Fruit fly (Drosophila melanogaster) whole organism, embryonic: Measurements from ENCODE around the gene CG31627.

ENCODE experiments used
- Atf-2 ChIP-seq: fragments of 200-800 bp; sonication (Bioruptor generic); optimal IDR thresholded peaks from 2 replicates; lab custom pipeline; 2016; ENCODE audit warnings: missing biosample characterization, missing genetic modification characterization
- Awh ChIP-seq: fragments of 200-800 bp; sonication (Bioruptor generic); IDR thresholded peaks from 2 replicates; pipeline ENCODE4, ENCODE4 v1.3.6; 2022; ENCODE audit warnings: missing biosample characterization, missing genetic modification characterization
- BEAF-32 ChIP-seq: fragments of 200-800 bp; sonication (Bioruptor generic); optimal IDR thresholded peaks from 3 replicates; lab custom pipeline; 2017; ENCODE audit warnings: missing biosample characterization, missing genetic modification characterization, mild to moderate bottlenecking, moderate library complexity, missing genetic modification reagents
- Bteb2 ChIP-seq: fragments of 200-800 bp; sonication (Bioruptor generic); optimal IDR thresholded peaks from 2 replicates; lab custom pipeline; 2016; ENCODE audit warnings: missing biosample characterization, missing genetic modification characterization
- CG11695 ChIP-seq: fragments of 200-800 bp; sonication (Bioruptor generic); IDR thresholded peaks from 3 replicates; pipeline ENCODE4 v1.3.6; 2022; ENCODE audit warnings: missing biosample characterization, missing genetic modification characterization
- CG11723 ChIP-seq: fragments of 200-800 bp; sonication (Bioruptor generic); optimal IDR thresholded peaks from 2 replicates; lab custom pipeline; 2017; ENCODE audit warnings: missing biosample characterization, mild to moderate bottlenecking, missing genetic modification characterization
- CG12769 ChIP-seq: fragments of 200-800 bp; sonication (Bioruptor generic); optimal IDR thresholded peaks from 2 replicates; lab custom pipeline; 2019; ENCODE audit warnings: missing biosample characterization, mild to moderate bottlenecking, missing genetic modification characterization, moderate library complexity
- CG15073 ChIP-seq: fragments of 200-800 bp; sonication (Bioruptor generic); optimal IDR thresholded peaks from 2 replicates; lab custom pipeline; 2016; ENCODE audit warnings: missing biosample characterization, missing genetic modification characterization
- CG1529 ChIP-seq: fragments of 200-800 bp; sonication (Bioruptor generic); optimal IDR thresholded peaks from 3 replicates; lab custom pipeline; 2018; ENCODE audit warnings: missing biosample characterization, missing genetic modification characterization
- CG17186 ChIP-seq: fragments of 200-800 bp; sonication (Bioruptor generic); optimal IDR thresholded peaks from 3 replicates; lab custom pipeline; 2017; ENCODE audit warnings: missing biosample characterization, missing genetic modification reagents, missing genetic modification characterization
- CG17912 ChIP-seq: fragments of 200-800 bp; sonication (Bioruptor generic); optimal IDR thresholded peaks from 2 replicates; lab custom pipeline; 2018; ENCODE audit warnings: missing biosample characterization, mild to moderate bottlenecking, missing genetic modification characterization
- CG1832 ChIP-seq: fragments of 200-800 bp; sonication (Bioruptor generic); optimal IDR thresholded peaks from 2 replicates; lab custom pipeline; 2017; ENCODE audit warnings: missing biosample characterization, mild to moderate bottlenecking, missing genetic modification characterization, inconsistent platforms
- CG31224 ChIP-seq: fragments of 200-800 bp; sonication (Bioruptor generic); IDR thresholded peaks from 2 replicates; pipeline ENCODE4 v1.3.6; 2022; ENCODE audit warnings: missing biosample characterization, missing genetic modification characterization
- CG31388 ChIP-seq: fragments of 200-800 bp; sonication (Bioruptor generic); optimal IDR thresholded peaks from 2 replicates; lab custom pipeline; 2016; ENCODE audit warnings: missing biosample characterization, missing genetic modification characterization
- CG31441 ChIP-seq: fragments of 200-800 bp; sonication (Bioruptor generic); IDR thresholded peaks from 2 replicates; pipeline ENCODE4 v1.3.6; 2022; ENCODE audit warnings: missing biosample characterization, missing genetic modification characterization
- CG34422 ChIP-seq: fragments of 200-800 bp; sonication (Bioruptor generic); IDR thresholded peaks from 3 replicates; pipeline ENCODE4 v1.3.6; 2022; ENCODE audit warnings: missing biosample characterization, missing genetic modification characterization
- CG3726 ChIP-seq: fragments of 200-800 bp; sonication (Bioruptor generic); IDR thresholded peaks from 3 replicates; pipeline ENCODE4, ENCODE4 v1.3.6; 2022; ENCODE audit warnings: missing biosample characterization, missing genetic modification characterization
- CG42726 ChIP-seq: fragments of 200-800 bp; sonication (Bioruptor generic); IDR thresholded peaks from 2 replicates; pipeline ENCODE4 v1.3.6; 2022; ENCODE audit warnings: missing biosample characterization, missing genetic modification characterization; ENCODE audit not compliant: partially characterized antibody
- CG4328 ChIP-seq: fragments of 200-800 bp; sonication (Bioruptor generic); optimal IDR thresholded peaks from 3 replicates; lab custom pipeline; 2017; ENCODE audit warnings: missing biosample characterization, missing genetic modification reagents, missing genetic modification characterization
- CG6175 ChIP-seq: fragments of 200-800 bp; sonication (Bioruptor generic); IDR thresholded peaks from 3 replicates; pipeline ENCODE4 v1.3.6; 2022; ENCODE audit warnings: missing biosample characterization, missing genetic modification characterization
- CG9727 ChIP-seq: fragments of 200-800 bp; sonication (Bioruptor generic); optimal IDR thresholded peaks from 3 replicates; lab custom pipeline; 2017; ENCODE audit warnings: missing biosample characterization, mild to moderate bottlenecking, missing genetic modification characterization
- D19B ChIP-seq: fragments of 200-800 bp; sonication (Bioruptor generic); optimal IDR thresholded peaks from 2 replicates; lab custom pipeline; 2017; ENCODE audit warnings: missing biosample characterization, mild to moderate bottlenecking, missing genetic modification characterization
- Dref ChIP-seq: fragments of 200-800 bp; sonication (Bioruptor generic); IDR thresholded peaks from 2 replicates; pipeline ENCODE4 v1.3.6; 2022; ENCODE audit warnings: missing biosample characterization, missing genetic modification characterization
- Drgx ChIP-seq: fragments of 200-800 bp; sonication (Bioruptor generic); IDR thresholded peaks from 2 replicates; pipeline ENCODE4 v1.3.6; 2022; ENCODE audit warnings: missing biosample characterization, missing genetic modification characterization
- E2f1 ChIP-seq: fragments of 200-800 bp; sonication (Bioruptor generic); IDR thresholded peaks from 2 replicates; pipeline ENCODE4 v1.3.6; 2022; ENCODE audit warnings: missing biosample characterization, missing genetic modification characterization
- Fer3 ChIP-seq: fragments of 200-800 bp; sonication (Bioruptor generic); optimal IDR thresholded peaks from 2 replicates; lab custom pipeline; 2018; ENCODE audit warnings: missing biosample characterization, mild to moderate bottlenecking, missing genetic modification characterization, moderate library complexity
- Gsc ChIP-seq: fragments of 200-800 bp; sonication (Bioruptor generic); IDR thresholded peaks from 2 replicates; pipeline ENCODE4 v1.3.6; 2022; ENCODE audit warnings: missing biosample characterization, missing genetic modification characterization
- Hey ChIP-seq: fragments of 200-800 bp; sonication (Bioruptor generic); optimal IDR thresholded peaks from 3 replicates; lab custom pipeline; 2018; ENCODE audit warnings: missing biosample characterization, mild to moderate bottlenecking, missing genetic modification characterization
- MBD-R2 ChIP-seq: fragments of 200-800 bp; sonication (Bioruptor generic); IDR thresholded peaks from 2 replicates; pipeline ENCODE4 v1.3.6; 2022; ENCODE audit warnings: missing biosample characterization, missing genetic modification characterization
- NC2β ChIP-seq: fragments of 200-800 bp; sonication (Bioruptor generic); optimal IDR thresholded peaks from 2 replicates; lab custom pipeline; 2016; ENCODE audit warnings: missing biosample characterization, missing genetic modification characterization
- NFAT ChIP-seq: fragments of 200-800 bp; sonication (Bioruptor generic); IDR thresholded peaks from 2 replicates; pipeline ENCODE4 v1.3.6; 2022; ENCODE audit warnings: missing biosample characterization, missing genetic modification characterization
- Rfx ChIP-seq: fragments of 200-800 bp; sonication (Bioruptor generic); IDR thresholded peaks from 2 replicates; pipeline ENCODE4 v1.3.6; 2022; ENCODE audit warnings: missing biosample characterization, missing genetic modification characterization
- Scr ChIP-seq: fragments of 200-800 bp; sonication (Bioruptor generic); IDR thresholded peaks from 2 replicates; pipeline ENCODE4 v1.3.6; 2022; ENCODE audit warnings: missing biosample characterization, missing genetic modification characterization; ENCODE audit not compliant: partially characterized antibody
- Stat92E ChIP-seq, 3 experiments: fragments of >200 bp in 2 of 3; fragments of 200-800 bp in 1 of 3; sonication (Bioruptor generic) in 1 of 3; optimal IDR thresholded peaks; 2 replicates each; lab custom pipeline; 2017 to 2019; ENCODE audit warnings: missing biosample characterization in 3 of 3, missing genetic modification characterization in 3 of 3, mild to moderate bottlenecking in 1 of 3, moderate library complexity in 1 of 3
- TFAM ChIP-seq: fragments of 200-800 bp; sonication (Bioruptor generic); optimal IDR thresholded peaks from 2 replicates; lab custom pipeline; 2017; ENCODE audit warnings: missing biosample characterization, missing genetic modification characterization, inconsistent platforms
- Trl ChIP-seq, 3 experiments: fragments of >200 bp in 2 of 3; fragments of 200-800 bp in 1 of 3; sonication (Bioruptor generic) in 1 of 3; optimal IDR thresholded peaks; 2 replicates in 1 of 3; 3 replicates in 2 of 3; lab custom pipeline; 2016 to 2017; ENCODE audit warnings: missing biosample characterization in 1 of 3, missing genetic modification characterization in 1 of 3
- Usf ChIP-seq: fragments of 200-800 bp; sonication (Bioruptor generic); optimal IDR thresholded peaks from 2 replicates; lab custom pipeline; 2017; ENCODE audit warnings: missing genotype, missing biosample characterization, missing genetic modification characterization
- dm ChIP-seq: fragments of 200-800 bp; sonication (Bioruptor generic); optimal IDR thresholded peaks from 3 replicates; lab custom pipeline; 2016; ENCODE audit warnings: missing biosample characterization, missing genetic modification characterization
- fu2 ChIP-seq: fragments of 200-800 bp; sonication (Bioruptor generic); optimal IDR thresholded peaks from 2 replicates; lab custom pipeline; 2016; ENCODE audit warnings: missing biosample characterization, missing genetic modification characterization
- gfzf ChIP-seq: fragments of 200-800 bp; sonication (Bioruptor generic); optimal IDR thresholded peaks from 2 replicates; lab custom pipeline; 2016; ENCODE audit warnings: missing biosample characterization, mild to moderate bottlenecking, missing genetic modification characterization, moderate library complexity
- gt ChIP-seq: fragments of 200-800 bp; sonication (Bioruptor generic); IDR thresholded peaks from 2 replicates; pipeline ENCODE4 v1.3.6; 2022; ENCODE audit warnings: missing biosample characterization, missing genetic modification characterization
- kah ChIP-seq: fragments of 200-800 bp; sonication (Bioruptor generic); optimal IDR thresholded peaks from 2 replicates; lab custom pipeline; 2018; ENCODE audit warnings: missing biosample characterization, mild to moderate bottlenecking, missing genetic modification characterization
- nmo ChIP-seq: fragments of 200-800 bp; sonication (Bioruptor generic); optimal IDR thresholded peaks from 2 replicates; lab custom pipeline; 2018; ENCODE audit warnings: missing biosample characterization, mild to moderate bottlenecking, missing genetic modification characterization, moderate library complexity
- rib ChIP-seq: fragments of 200-800 bp; sonication (Bioruptor generic); IDR thresholded peaks from 2 replicates; pipeline ENCODE4 v1.3.6; 2022; ENCODE audit warnings: missing biosample characterization, missing genetic modification characterization
- so ChIP-seq: fragments of 200-800 bp; sonication (Bioruptor generic); IDR thresholded peaks from 3 replicates; pipeline ENCODE4 v1.3.6; 2022; ENCODE audit warnings: missing biosample characterization, missing genetic modification characterization
- stwl ChIP-seq: fragments of 200-800 bp; sonication (Bioruptor generic); optimal IDR thresholded peaks from 3 replicates; lab custom pipeline; 2018; ENCODE audit warnings: missing biosample characterization, mild to moderate bottlenecking, missing genetic modification characterization, moderate library complexity
- tx ChIP-seq: fragments of 200-800 bp; sonication (Bioruptor generic); optimal IDR thresholded peaks from 2 replicates; lab custom pipeline; 2016; ENCODE audit warnings: missing biosample characterization, missing genetic modification characterization
- unpg ChIP-seq: fragments of 200-800 bp; sonication (Bioruptor generic); optimal IDR thresholded peaks from 3 replicates; lab custom pipeline; 2018; ENCODE audit warnings: missing biosample characterization, mild to moderate bottlenecking, missing genetic modification characterization, moderate library complexity
- zen ChIP-seq: fragments of 200-800 bp; sonication (Bioruptor generic); optimal IDR thresholded peaks from 3 replicates; lab custom pipeline; 2018; ENCODE audit warnings: missing biosample characterization, mild to moderate bottlenecking, missing genetic modification characterization, moderate library complexity

Gene CG31627

DNA sequence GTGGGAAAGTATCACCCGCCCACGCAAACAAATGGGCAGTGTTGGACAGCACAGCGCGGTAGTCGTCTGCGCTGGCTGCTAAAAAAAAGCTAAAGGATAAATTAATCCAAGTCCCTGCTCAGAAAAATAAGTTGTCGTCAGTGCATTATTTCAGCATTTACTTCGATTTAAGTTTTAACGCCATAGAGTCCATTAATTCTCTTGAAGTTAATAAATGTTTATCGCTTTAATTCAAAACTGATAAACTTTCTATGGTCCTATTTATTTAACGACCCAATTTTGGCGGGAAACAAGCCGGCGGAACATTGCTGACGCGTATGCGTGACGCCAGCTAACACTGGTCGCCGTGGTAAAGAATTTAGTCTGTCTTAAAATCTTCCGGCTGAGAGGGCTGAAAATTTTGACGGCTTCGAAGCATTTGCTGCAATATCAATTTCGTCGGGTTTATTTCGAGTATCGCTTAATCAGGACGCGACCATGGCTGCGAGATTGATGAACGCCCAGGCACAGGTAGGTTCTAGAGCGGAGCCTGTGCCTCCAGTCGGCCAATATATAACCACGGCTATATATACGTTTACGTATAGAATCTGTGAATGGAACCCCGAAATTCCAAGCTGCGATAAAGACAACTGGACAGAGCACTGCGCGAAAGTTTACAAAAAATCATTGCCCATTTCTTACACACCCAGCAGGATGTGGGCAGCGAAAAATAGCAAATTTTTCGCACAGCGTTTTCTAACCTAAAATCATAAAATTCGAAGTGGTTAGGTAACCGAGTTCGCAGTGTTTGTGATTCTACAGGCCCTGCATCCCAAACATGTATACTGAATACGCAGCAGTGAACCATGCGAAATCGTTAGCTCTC is 4.5 kb upstream of the CG31627 start, which contains the start of the genes mAcon1, CG43345 and CG43346 (continued):
- peak; percentile 89 for TF ChIP-seq dm (GFP tag; lab: Kevin White, UChicago)
- no peak for TF ChIP-seq so (GFP tag; lab: Robert Waterston, UW)
- no peak for TF ChIP-seq CG12769 (tag; lab: Kevin White, UChicago)
- TF ChIP-seq CG17186, result peak; percentile 93
- no peak for TF ChIP-seq Hey (tag; lab: Kevin White, UChicago)
- TF ChIP-seq CG31441 (GFP tag; lab: Robert Waterston, UW), result no peak; the same call in 1 of the 2 replicates
- TF ChIP-seq CG6175 (GFP tag; lab: Robert Waterston, UW), result no peak
- no peak for TF ChIP-seq CG42726
- peak; percentile 39 for TF ChIP-seq gfzf
- TF ChIP-seq Gsc (GFP tag; lab: Robert Waterston, UW), result 0 out of 2 replicates have a peak, but pooled peaks have one; percentile 8
- no peak for TF ChIP-seq CG17912 (GFP tag; lab: Kevin White, UChicago)
- peak; percentile 70 for TF ChIP-seq Usf
- no peak for TF ChIP-seq rib (GFP tag; lab: Robert Waterston, UW)
- peak; percentile 74 for TF ChIP-seq Bteb2 (GFP tag; lab: Kevin White, UChicago)
- peak; percentile 90 for TF ChIP-seq fu2 (GFP tag; lab: Kevin White, UChicago)
- TF ChIP-seq Atf-2 (GFP tag; lab: Kevin White, UChicago), result peak; percentile 84
- TF ChIP-seq kah (GFP tag; lab: Kevin White, UChicago), result no peak
- no peak for TF ChIP-seq Dref (GFP tag; lab: Robert Waterston, UW)
- TF ChIP-seq CG15073 (GFP tag; lab: Kevin White, UChicago), result no peak
- TF ChIP-seq CG9727, result peak; percentile 79
- peak; percentile 47; the same call in 1 of the 2 replicates for TF ChIP-seq Drgx (GFP tag; lab: Robert Waterston, UW)
- peak; percentile 62 for TF ChIP-seq Fer3 (tag; lab: Kevin White, UChicago)
- no peak for TF ChIP-seq CG1832 (GFP tag; lab: Kevin White, UChicago)
- TF ChIP-seq CG31224 (GFP tag; lab: Robert Waterston, UW), result peak; percentile 56
- TF ChIP-seq NC2β (GFP tag; lab: Kevin White, UChicago), result peak; percentile 80
- TF ChIP-seq tx (GFP tag; lab: Kevin White, UChicago), result peak; percentile 83
- TF ChIP-seq CG1529, result peak; percentile 57
- TF ChIP-seq CG3726 (GFP tag; lab: Robert Waterston, UW), result no peak
- TF ChIP-seq gt, result no peak
- peak; percentile 87 for TF ChIP-seq nmo (GFP tag; lab: Kevin White, UChicago)
- TF ChIP-seq unpg (GFP tag; lab: Kevin White, UChicago), result peak; percentile 64
- TF ChIP-seq Rfx, result peak; percentile 78
- TF ChIP-seq Awh (GFP tag; lab: Robert Waterston, UW), result no peak
- TF ChIP-seq NFAT, result no peak
- TF ChIP-seq stwl (tag; lab: Kevin White, UChicago), result peak; percentile 48
- TF ChIP-seq BEAF-32 (GFP tag; lab: Kevin White, UChicago), result peak; percentile 48
- no peak for TF ChIP-seq Stat92E (GFP tag; optimal IDR thresholded peaks at IDR 0.05; lab: Kevin White, UChicago)
- TF ChIP-seq CG34422 (GFP tag; lab: Robert Waterston, UW), result peak; percentile 57; the same call in 1 of the 3 replicates
- TF ChIP-seq Scr (GFP tag; lab: Robert Waterston, UW), result no peak
- TF ChIP-seq CG4328 (GFP tag; lab: Kevin White, UChicago), result peak; percentile 77
- TF ChIP-seq TFAM (GFP tag; lab: Kevin White, UChicago), result no peak
- no peak for TF ChIP-seq CG11695 (GFP tag; lab: Robert Waterston, UW)
- peak; percentile 72 for TF ChIP-seq CG11723 (GFP tag; lab: Kevin White, UChicago)
- peak; percentile 66 for TF ChIP-seq D19B (GFP tag; lab: Kevin White, UChicago)
- no peak; the same call in 1 of the 2 replicates for TF ChIP-seq E2f1 (GFP tag; lab: Robert Waterston, UW)
- TF ChIP-seq Trl (optimal IDR thresholded peaks at IDR 0.05; lab: Kevin White, UChicago), result no peak
- TF ChIP-seq Trl (GFP tag; optimal IDR thresholded peaks at IDR 0.05; lab: Kevin White, UChicago), result peak; percentile 86
- peak; percentile 76 for TF ChIP-seq MBD-R2
- TF ChIP-seq CG31388 (GFP tag; lab: Kevin White, UChicago), result no peak
- peak; percentile 75 for TF ChIP-seq zen
